Fruit fly (Drosophila melanogaster): Measurements from ENCODE around the gene yip2.

The yip2 gene

dm6 chr2L:9954119-9954518 lies 39.1 kb downstream of the yip2 start, which contains the start of the genes CG13126 and CG4709 (continued):
- TF ChIP-seq CG4617 (GFP tag; optimal IDR thresholded peaks at IDR 0.05; ENCODE audit: borderline replicate concordance) (peak; percentile 85), CoRest (tag; optimal IDR thresholded peaks at IDR 0.05) (peak; percentile 93), Opbp (GFP tag; IDR thresholded peaks at IDR 0.05; ENCODE audit: partially characterized antibody) (no peak), Hey (tag; optimal IDR thresholded peaks at IDR 0.05) (no peak), CG3065 (GFP tag; optimal IDR thresholded peaks at IDR 0.05) (peak; percentile 84), CG10654 (GFP tag; optimal IDR thresholded peaks at IDR 0.05) (peak; percentile 88), Hmx (GFP tag; optimal IDR thresholded peaks at IDR 0.05) (no peak), CG4730 (GFP tag; IDR thresholded peaks at IDR 0.05) (peak; percentile 86), lbe (GFP tag; optimal IDR thresholded peaks at IDR 0.05) (peak; percentile 89), CG11560 (tag; IDR thresholded peaks at IDR 0.05) (no peak; the same call in 2 of the 3 replicates), HLH4C (GFP tag; IDR thresholded peaks at IDR 0.05; ENCODE audit: partially characterized antibody) (no peak), slou (GFP tag; optimal IDR thresholded peaks at IDR 0.05) (peak; percentile 79), CG11723 (GFP tag; optimal IDR thresholded peaks at IDR 0.05) (peak; percentile 74), kay (GFP tag; optimal IDR thresholded peaks at IDR 0.05) (peak; percentile 82), CG32767 (GFP tag; IDR thresholded peaks at IDR 0.05) (peak; percentile 88), jigr1 (GFP tag; IDR thresholded peaks at IDR 0.05) (peak; percentile 35; the same call in 1 of the 3 replicates), dpn (GFP tag; optimal IDR thresholded peaks at IDR 0.05) (peak; percentile 2 to 93), CG1832 (GFP tag; optimal IDR thresholded peaks at IDR 0.05) (no peak), Mrtf (GFP tag; IDR thresholded peaks at IDR 0.05) (peak; percentile 83), Bdp1 (GFP tag; optimal IDR thresholded peaks at IDR 0.05) (peak; percentile 28), CG1602 (GFP tag; optimal IDR thresholded peaks at IDR 0.05) (peak; percentile 89), ttk (GFP tag; IDR thresholded peaks at IDR 0.05) (peak; percentile 89), odd (GFP tag; optimal IDR thresholded peaks at IDR 0.05) (peak; percentile 82), Hr78 (GFP tag; optimal IDR thresholded peaks at IDR 0.05) (peak in 1 of 2 experiments; percentile 83), sc (optimal IDR thresholded peaks at IDR 0.05) (no peak), sc (GFP tag; optimal IDR thresholded peaks at IDR 0.05) (peak; percentile 82), bbx (GFP tag; IDR thresholded peaks at IDR 0.05; ENCODE audit: partially characterized antibody) (0 out of 2 replicates have a peak, but pooled peaks have one; percentile 18)

- TF ChIP-seq CG34224 (GFP tag; IDR thresholded peaks at IDR 0.05; ENCODE audit: partially characterized antibody), result no peak
- no peak for TF ChIP-seq trem (tag; optimal IDR thresholded peaks at IDR 0.05)
- TF ChIP-seq Dref (GFP tag; IDR thresholded peaks at IDR 0.05), result 0 out of 2 replicates have a peak, but pooled peaks have one; percentile 28
- TF ChIP-seq MBD-R2 (GFP tag; IDR thresholded peaks at IDR 0.05), result no peak
- TF ChIP-seq E2f2 (GFP tag; IDR thresholded peaks at IDR 0.05), result no peak
- TF ChIP-seq row (GFP tag; IDR thresholded peaks at IDR 0.05), result no peak
- no peak for TF ChIP-seq CTCF (GFP tag; optimal IDR thresholded peaks at IDR 0.05)
- TF ChIP-seq Ets65A (GFP tag), result peak; percentile 60
- no peak for TF ChIP-seq CG2120 (GFP tag; optimal IDR thresholded peaks at IDR 0.05)
- peak; percentile 55 for TF ChIP-seq Med (GFP tag)
- TF ChIP-seq tna (GFP tag; IDR thresholded peaks at IDR 0.05; ENCODE audit: partially characterized antibody), result no peak
Observed at dm6 chr2L:9954696-9955095, 39.6 kb downstream of the yip2 start.

- TF ChIP-seq Atf3 (GFP tag; optimal IDR thresholded peaks at IDR 0.05) (peak; percentile 68), Xrp1 (GFP tag; IDR thresholded peaks at IDR 0.05) (peak; percentile 98), Fer1 (GFP tag; optimal IDR thresholded peaks at IDR 0.05) (peak; percentile 88), pros (GFP tag; optimal IDR thresholded peaks at IDR 0.05) (no peak), CG32772 (GFP tag; IDR thresholded peaks at IDR 0.05) (peak; percentile 97), CG16863 (GFP tag; optimal IDR thresholded peaks at IDR 0.05) (peak; percentile 87), ranshi (GFP tag; IDR thresholded peaks at IDR 0.05) (peak; percentile 96), CG2712 (tag; optimal IDR thresholded peaks at IDR 0.05) (peak; percentile 98), Asciz (GFP tag; optimal IDR thresholded peaks at IDR 0.05) (peak; percentile 87), hbn (GFP tag; IDR thresholded peaks at IDR 0.05; ENCODE audit: partially characterized antibody) (no peak), CG10209 (GFP tag; optimal IDR thresholded peaks at IDR 0.05) (peak; percentile 94), wek (GFP tag; optimal IDR thresholded peaks at IDR 0.05) (peak; percentile 39), nerfin-1 (tag; optimal IDR thresholded peaks at IDR 0.05) (peak; percentile 86)
Observed at dm6 chr2L:9956993-9957652, 42.1 kb downstream of the yip2 start, which contains the start of the genes CG4658 and CG5846. TSS of gene CG4658 (plus strand) at chr2L:9957132. TSS of gene CG5846 (minus strand) at chr2L:9957237.

All from whole organism, embryonic.